Fruit fly (Drosophila melanogaster): ENCODE data around the gene skd.

skd gene

DNA sequence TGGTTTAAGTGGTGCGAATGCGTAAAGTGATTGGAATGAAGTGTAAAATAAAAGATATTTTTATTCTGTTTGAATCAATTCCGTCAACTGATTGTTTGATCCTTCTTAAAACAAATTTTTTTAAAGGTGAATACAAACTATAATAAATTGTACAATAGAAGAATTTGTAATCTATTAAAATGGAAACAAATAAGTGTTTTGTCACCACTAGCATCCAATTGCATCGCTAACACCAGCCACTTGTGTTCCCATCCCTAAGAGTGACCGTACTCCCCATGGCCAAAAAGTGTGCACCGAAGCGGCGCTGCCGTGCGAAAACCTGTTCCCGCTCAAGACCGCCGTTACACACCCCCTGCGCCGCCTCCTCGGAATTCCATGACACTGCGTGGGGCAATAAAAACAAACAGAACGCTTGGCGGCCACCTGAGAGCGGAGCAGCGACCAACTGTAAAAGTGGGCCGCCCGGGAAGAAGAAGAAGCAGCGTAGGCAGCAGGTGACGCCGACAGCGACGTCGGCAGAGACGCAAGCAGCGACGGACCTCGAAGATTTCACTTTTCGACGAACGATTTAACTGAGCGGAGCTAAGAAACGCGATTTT is 522 bp upstream of the skd start, which contains the start of gene Pdss2:
Pdss2 (plus strand) TSS at position 259 of the 599 bp plus-strand sequence.
- TF ChIP-seq brk (GFP tag; optimal IDR thresholded peaks at IDR 0.05) (peak; percentile 14), HLH106 (tag; optimal IDR thresholded peaks at IDR 0.05) (peak; percentile 79), Dfd (GFP tag; optimal IDR thresholded peaks at IDR 0.05) (no peak), br (GFP tag; optimal IDR thresholded peaks at IDR 0.05) (peak; percentile 48), Dif (GFP tag; optimal IDR thresholded peaks at IDR 0.05; ENCODE audit: partially characterized antibody) (peak; percentile 45), lola (GFP tag; optimal IDR thresholded peaks at IDR 0.05) (no peak), CG32264 (GFP tag; optimal IDR thresholded peaks at IDR 0.05) (no peak), CG9705 (GFP tag; optimal IDR thresholded peaks at IDR 0.05) (peak; percentile 58), usp (GFP tag; optimal IDR thresholded peaks at IDR 0.05) (no peak), dsf (GFP tag; optimal IDR thresholded peaks at IDR 0.05; ENCODE audit: borderline replicate concordance) (no peak), Hr83 (GFP tag; optimal IDR thresholded peaks at IDR 0.05; ENCODE audit: poor library complexity, severe bottlenecking) (peak; percentile 79), dmrt93B (GFP tag; optimal IDR thresholded peaks at IDR 0.05) (peak; percentile 48), pan (optimal IDR thresholded peaks at IDR 0.05) (no peak), N (GFP tag; optimal IDR thresholded peaks at IDR 0.05) (no peak), CrebA (GFP tag; optimal IDR thresholded peaks at IDR 0.05; ENCODE audit: borderline replicate concordance) (no peak), Hnf4 (GFP tag; optimal IDR thresholded peaks at IDR 0.05) (peak; percentile 72), psq (GFP tag; optimal IDR thresholded peaks at IDR 0.05) (no peak), Hr78 (GFP tag; optimal IDR thresholded peaks at IDR 0.05) (no peak), ey (GFP tag; optimal IDR thresholded peaks at IDR 0.05) (peak; percentile 64), sv (GFP tag; optimal IDR thresholded peaks at IDR 0.05) (peak; percentile 62), fru (GFP tag; optimal IDR thresholded peaks at IDR 0.05) (peak; percentile 8), woc (GFP tag; optimal IDR thresholded peaks at IDR 0.05) (peak; percentile 82), rgr (GFP tag; optimal IDR thresholded peaks at IDR 0.05) (peak; percentile 56), OdsH (GFP tag; optimal IDR thresholded peaks at IDR 0.05) (peak; percentile 45), jim (GFP tag; optimal IDR thresholded peaks at IDR 0.05) (peak; percentile 89), Myc (optimal IDR thresholded peaks at IDR 0.05) (no peak), Jra (GFP tag; optimal IDR thresholded peaks at IDR 0.05) (peak; percentile 21), h (GFP tag; optimal IDR thresholded peaks at IDR 0.05) (peak; percentile 71), dl (GFP tag; optimal IDR thresholded peaks at IDR 0.05; ENCODE audit: insufficient read depth in 1 of 2, partially characterized antibody in 2 of 2) (peak in 1 of 2 experiments; percentile 9), sage (GFP tag; optimal IDR thresholded peaks at IDR 0.05) (no peak), Abd-B (GFP tag; optimal IDR thresholded peaks at IDR 0.05) (no peak), GATAd (GFP tag; optimal IDR thresholded peaks at IDR 0.05) (no peak), Sp1 (GFP tag; optimal IDR thresholded peaks at IDR 0.05) (peak; percentile 62), Vsx2 (GFP tag; optimal IDR thresholded peaks at IDR 0.05; ENCODE audit: partially characterized antibody) (no peak), foxo (GFP tag; optimal IDR thresholded peaks at IDR 0.05) (peak in 1 of 2 experiments; percentile 81), Rel (GFP tag; optimal IDR thresholded peaks at IDR 0.05) (no peak), Rel (tag; optimal IDR thresholded peaks at IDR 0.05) (peak; percentile 33), Mio (GFP tag; optimal IDR thresholded peaks at IDR 0.05) (no peak), tai (GFP tag; optimal IDR thresholded peaks at IDR 0.05) (no peak)

DNA sequence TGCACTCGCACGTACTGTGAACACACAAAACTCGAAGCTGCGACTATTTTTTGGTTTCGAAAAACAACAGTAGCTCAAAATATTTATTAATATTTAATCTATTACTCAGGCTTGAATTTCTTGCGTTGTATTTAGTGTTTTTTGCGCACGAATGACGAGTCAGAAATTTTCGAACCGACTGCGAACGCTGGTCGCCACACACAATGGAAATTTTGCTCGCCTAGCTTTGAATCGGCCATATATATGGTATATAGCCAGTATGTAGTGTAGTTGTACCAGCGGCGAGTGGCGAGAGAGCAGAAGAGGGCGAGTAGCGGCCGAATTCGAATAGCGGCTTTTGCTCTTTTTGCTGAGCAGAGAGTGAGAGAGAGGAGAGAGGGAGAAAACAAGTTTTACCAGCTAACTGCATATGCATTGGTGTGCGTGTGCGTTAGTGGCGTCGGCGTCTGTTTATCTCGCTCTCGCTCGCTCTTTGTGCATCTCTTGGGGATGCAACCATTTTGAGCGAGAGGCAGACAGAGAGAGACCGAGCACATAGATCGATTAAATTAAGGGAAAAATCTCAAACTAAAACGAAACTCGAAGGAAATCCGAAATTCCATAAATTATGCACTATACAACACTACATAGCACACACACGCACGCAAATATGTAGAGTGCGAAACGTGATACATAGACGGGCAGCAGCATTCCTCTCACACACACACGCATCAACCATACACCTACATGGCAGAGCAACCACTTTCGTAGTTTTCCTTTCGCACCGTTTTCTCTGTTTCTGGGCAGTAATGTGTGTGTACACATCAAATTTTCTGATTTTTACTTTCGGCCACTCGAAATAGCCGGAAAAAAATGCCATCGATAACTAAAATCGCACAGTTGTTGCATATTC is 963 bp downstream of the skd start:
- TF ChIP-seq pan (optimal IDR thresholded peaks at IDR 0.05): no peak
- peak; percentile 94 to 98 for TF ChIP-seq dl (GFP tag; optimal IDR thresholded peaks at IDR 0.05; ENCODE audit: insufficient read depth in 1 of 2, partially characterized antibody in 2 of 2)
- TF ChIP-seq Rel (GFP tag; optimal IDR thresholded peaks at IDR 0.05): no peak
- peak; percentile 47 for TF ChIP-seq Rel (tag; optimal IDR thresholded peaks at IDR 0.05)
- no peak for TF ChIP-seq CG32264 (GFP tag; optimal IDR thresholded peaks at IDR 0.05)
- peak; percentile 98 for TF ChIP-seq Dif (GFP tag; optimal IDR thresholded peaks at IDR 0.05; ENCODE audit: partially characterized antibody)
- TF ChIP-seq br (GFP tag; optimal IDR thresholded peaks at IDR 0.05): no peak
- TF ChIP-seq psq (GFP tag; optimal IDR thresholded peaks at IDR 0.05): peak; percentile 87
- TF ChIP-seq N (GFP tag; optimal IDR thresholded peaks at IDR 0.05): peak; percentile 71
- TF ChIP-seq OdsH (GFP tag; optimal IDR thresholded peaks at IDR 0.05): peak; percentile 25
- no peak for TF ChIP-seq Abd-B (GFP tag; optimal IDR thresholded peaks at IDR 0.05)
- no peak for TF ChIP-seq sage (GFP tag; optimal IDR thresholded peaks at IDR 0.05)
- peak; percentile 36 for TF ChIP-seq brk (GFP tag; optimal IDR thresholded peaks at IDR 0.05)
- TF ChIP-seq jim (GFP tag; optimal IDR thresholded peaks at IDR 0.05): peak; percentile 55
- peak in 1 of 2 experiments; percentile 41 for TF ChIP-seq foxo (GFP tag; optimal IDR thresholded peaks at IDR 0.05)
- TF ChIP-seq Hr83 (GFP tag; optimal IDR thresholded peaks at IDR 0.05; ENCODE audit: poor library complexity, severe bottlenecking): peak; percentile 88
- TF ChIP-seq Sp1 (GFP tag; optimal IDR thresholded peaks at IDR 0.05): no peak
- no peak for TF ChIP-seq Vsx2 (GFP tag; optimal IDR thresholded peaks at IDR 0.05; ENCODE audit: partially characterized antibody)
- no peak for TF ChIP-seq woc (GFP tag; optimal IDR thresholded peaks at IDR 0.05)
